Worm (Caenorhabditis elegans): ENCODE measurements around the gene kvs-3.
A peak's percentile ranks its signal among the peaks of the same experiment; 100 is the strongest.

The kvs-3 gene

ce11 chrV:9318046-9318445 is at the start of gene kvs-3:
kvs-3 (plus strand) TSS chrV:9318311.
- peak; percentile 54 for TF ChIP-seq snu-23 (GFP tag; optimal IDR thresholded peaks at IDR 0.05)
- no peak for TF ChIP-seq nhr-11 (tag; optimal IDR thresholded peaks at IDR 0.05)
- no peak for TF ChIP-seq hpl-2 (GFP tag; optimal IDR thresholded peaks at IDR 0.05)
- no peak for TF ChIP-seq hlh-4 (tag; optimal IDR thresholded peaks at IDR 0.05)
- peak; percentile 59 for TF ChIP-seq nhr-71 (tag; optimal IDR thresholded peaks at IDR 0.05)
- TF ChIP-seq mdl-1 (tag; optimal IDR thresholded peaks at IDR 0.05): peak in 1 of 2 experiments; percentile 51
- peak; percentile 30 for TF ChIP-seq tbx-2 (tag; optimal IDR thresholded peaks at IDR 0.05)
- TF ChIP-seq ceh-8 (GFP tag; optimal IDR thresholded peaks at IDR 0.05): peak; percentile 24
- TF ChIP-seq swsn-7 (tag; optimal IDR thresholded peaks at IDR 0.05): peak; percentile 30
- no peak for TF ChIP-seq sptf-1 (tag; optimal IDR thresholded peaks at IDR 0.05)
- peak in 2 of 3 experiments; percentile 27 to 30 for TF ChIP-seq dpl-1 (GFP tag; optimal IDR thresholded peaks at IDR 0.05)
- TF ChIP-seq nhr-12 (tag; optimal IDR thresholded peaks at IDR 0.05): no peak
- TF ChIP-seq nhr-19 (GFP tag; conservative IDR thresholded peaks at IDR 0.05): peak; percentile 58
- 0 out of 2 replicates have a peak, but pooled peaks have one; percentile 34 for TF ChIP-seq mab-9 (GFP tag; IDR thresholded peaks at IDR 0.05)
- peak; percentile 6 for TF ChIP-seq blmp-1 (tag; optimal IDR thresholded peaks at IDR 0.05)
- TF ChIP-seq pax-3 (tag; optimal IDR thresholded peaks at IDR 0.05): no peak
- peak; percentile 31 for TF ChIP-seq fos-1 (tag; optimal IDR thresholded peaks at IDR 0.05)
- peak; percentile 9 for TF ChIP-seq unc-130 (tag; optimal IDR thresholded peaks at IDR 0.05)
- TF ChIP-seq unc-62 (GFP tag; optimal IDR thresholded peaks at IDR 0.05): no peak
- TF ChIP-seq mep-1 (tag; optimal IDR thresholded peaks at IDR 0.05): peak; percentile 57
- no peak for TF ChIP-seq pqm-1 (tag; optimal IDR thresholded peaks at IDR 0.05)
- TF ChIP-seq aly-2 (tag; optimal IDR thresholded peaks at IDR 0.05): no peak
- no peak for TF ChIP-seq ceh-88 (GFP tag; IDR thresholded peaks at IDR 0.05)
- peak; percentile 6 to 48 for TF ChIP-seq lsy-2 (tag; optimal IDR thresholded peaks at IDR 0.05)
- TF ChIP-seq xbp-1 (tag; optimal IDR thresholded peaks at IDR 0.05): peak; percentile 19
- TF ChIP-seq C16A3.4 (tag; optimal IDR thresholded peaks at IDR 0.05): peak; percentile 33
- peak; percentile 27 for TF ChIP-seq irx-1 (tag; optimal IDR thresholded peaks at IDR 0.05)
- TF ChIP-seq nhr-47 (tag; optimal IDR thresholded peaks at IDR 0.05): peak; percentile 55
- TF ChIP-seq unc-86 (tag; optimal IDR thresholded peaks at IDR 0.05): no peak
- TF ChIP-seq skn-1 (tag; optimal IDR thresholded peaks at IDR 0.05): peak; percentile 39
- TF ChIP-seq rnt-1 (tag; optimal IDR thresholded peaks at IDR 0.05): peak; percentile 48
- no peak for TF ChIP-seq egl-13 (tag; optimal IDR thresholded peaks at IDR 0.05)
- peak; percentile 8 for TF ChIP-seq nhr-77 (tag; optimal IDR thresholded peaks at IDR 0.05)
- peak; percentile 47 for TF ChIP-seq elt-2 (tag; optimal IDR thresholded peaks at IDR 0.05)
- TF ChIP-seq lin-14 (GFP tag; optimal IDR thresholded peaks at IDR 0.05): peak; percentile 34
- TF ChIP-seq nhr-20 (tag; optimal IDR thresholded peaks at IDR 0.05): peak; percentile 50
- no peak for TF ChIP-seq mef-2 (tag; optimal IDR thresholded peaks at IDR 0.05)
- TF ChIP-seq nhr-237 (tag; optimal IDR thresholded peaks at IDR 0.05): no peak
- peak in 1 of 2 experiments; percentile 63 for TF ChIP-seq lin-35 (GFP tag; optimal IDR thresholded peaks at IDR 0.05)
- TF ChIP-seq efl-1 (optimal IDR thresholded peaks at IDR 0.05): peak; percentile 15 to 22
- peak in 1 of 2 experiments; percentile 93 for TF ChIP-seq efl-1 (GFP tag; optimal IDR thresholded peaks at IDR 0.05 in 1 of 2)
- TF ChIP-seq ztf-4 (tag; optimal IDR thresholded peaks at IDR 0.05): peak; percentile 6
- no peak for TF ChIP-seq ets-5 (GFP tag; IDR thresholded peaks at IDR 0.05)
- TF ChIP-seq alr-1 (tag; optimal IDR thresholded peaks at IDR 0.05; ENCODE audit: borderline replicate concordance): no peak
- peak; percentile 36 for TF ChIP-seq dsc-1 (tag; optimal IDR thresholded peaks at IDR 0.05)
- peak in 1 of 2 experiments; percentile 29 for TF ChIP-seq ztf-11 (tag; optimal IDR thresholded peaks at IDR 0.05)
- TF ChIP-seq nhr-76 (tag; optimal IDR thresholded peaks at IDR 0.05): peak; percentile 1
- peak; percentile 55 for TF ChIP-seq nhr-85 (tag)
- peak; percentile 59 for TF ChIP-seq nhr-90 (tag; optimal IDR thresholded peaks at IDR 0.05; ENCODE audit: poor library complexity)

Measured in whole organism, L1 larva.